Worm (Caenorhabditis elegans) whole organism, late embryonic: ENCODE results near the gene M195.2.

Source experiments
- hlh-15 ChIP-seq: sonication (generic microtip); optimal IDR thresholded peaks from 2 replicates; lab custom pipeline; 2016; ENCODE audit warnings: missing genetic modification characterization, missing compliant biosample characterization
- pros-1 ChIP-seq: fragments of 150-350 bp; optimal IDR thresholded peaks from 2 replicates; lab custom pipeline; 2014; ENCODE audit warnings: missing biosample characterization, missing genetic modification reagents, missing genetic modification characterization

- TF ChIP-seq hlh-15 (tag; lab: Kevin White, UChicago) = no peak
- TF ChIP-seq pros-1 (tag; lab: Kevin White, UChicago) = no peak
These were observed 34.2 kb upstream of the M195.2 start for ce11 chrII:8326228-8326960.
